Fruit fly (Drosophila melanogaster): ENCODE data around the gene Pvf3.
A peak's percentile ranks its signal among the peaks of the same experiment; 100 is the strongest.

The Pvf3 gene

DNA sequence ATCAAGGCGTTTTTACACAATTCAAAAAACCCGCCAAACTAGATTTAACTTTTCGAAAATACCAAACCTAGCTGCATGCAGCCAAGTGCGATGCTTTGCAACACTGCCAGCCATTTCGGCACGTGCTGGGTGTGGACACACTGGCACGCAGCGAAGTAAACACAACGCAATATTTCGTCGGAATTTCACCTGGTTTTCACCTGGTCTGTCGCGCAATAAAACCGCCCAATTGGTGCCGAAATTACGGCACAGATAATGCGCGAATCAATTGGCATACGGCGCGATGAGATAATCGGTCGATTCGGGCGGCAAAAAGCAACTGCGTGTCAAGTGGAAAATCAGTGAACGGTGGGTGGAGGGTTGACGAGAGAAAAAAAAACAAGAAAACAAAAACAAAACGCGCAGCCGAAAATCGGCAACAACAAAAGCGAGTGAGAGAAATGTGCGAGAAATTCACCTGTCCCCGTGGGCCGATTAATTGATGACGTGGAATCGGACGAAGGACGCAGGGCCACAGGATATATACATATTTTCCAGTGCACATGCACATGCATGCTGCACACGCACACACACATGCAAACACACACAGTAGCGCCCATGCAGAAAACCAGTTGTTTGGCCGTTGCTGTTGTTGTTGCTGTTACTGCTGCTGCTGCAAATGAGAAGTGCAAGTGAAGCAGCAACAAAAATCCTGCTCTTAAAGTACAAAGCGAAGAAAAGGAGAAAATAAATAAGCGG, 101.1 kb downstream of the Pvf3 start, which contains the start of gene Mnn1 (continued):
- TF ChIP-seq CG11902 (GFP tag; optimal IDR thresholded peaks at IDR 0.05) (no peak), CG8632 (GFP tag; optimal IDR thresholded peaks at IDR 0.05) (no peak), CG11762 (GFP tag; optimal IDR thresholded peaks at IDR 0.05; ENCODE audit: insufficient read depth) (no peak), Smox (GFP tag; optimal IDR thresholded peaks at IDR 0.05) (no peak), svp (GFP tag) (no peak), acj6 (GFP tag; optimal IDR thresholded peaks at IDR 0.05) (no peak), CG15336 (GFP tag; IDR thresholded peaks at IDR 0.05) (0 out of 2 replicates have a peak, but pooled peaks have one; percentile 10), CG7368 (GFP tag; optimal IDR thresholded peaks at IDR 0.05) (no peak), Gug (GFP tag; IDR thresholded peaks at IDR 0.05) (no peak), CG6854 (GFP tag; optimal IDR thresholded peaks at IDR 0.05) (no peak), CG16779 (tag; optimal IDR thresholded peaks at IDR 0.05) (no peak), Eip78C (GFP tag) (peak; percentile 76), CG31627 (GFP tag; optimal IDR thresholded peaks at IDR 0.05) (peak; percentile 7), OdsH (GFP tag; optimal IDR thresholded peaks at IDR 0.05) (no peak), net (GFP tag; optimal IDR thresholded peaks at IDR 0.05) (no peak), topi (GFP tag; optimal IDR thresholded peaks at IDR 0.05) (peak; percentile 49), Hr4 (GFP tag; optimal IDR thresholded peaks at IDR 0.05) (no peak), CG8119 (GFP tag; IDR thresholded peaks at IDR 0.05) (peak; percentile 63; the same call in 2 of the 3 replicates), esn (GFP tag; optimal IDR thresholded peaks at IDR 0.05) (peak; percentile 48), CG6276 (GFP tag; optimal IDR thresholded peaks at IDR 0.05) (no peak), CG10669 (GFP tag; optimal IDR thresholded peaks at IDR 0.05) (no peak), pdm3 (GFP tag; optimal IDR thresholded peaks at IDR 0.05) (no peak), salr (GFP tag; optimal IDR thresholded peaks at IDR 0.05) (no peak), CG10631 (GFP tag; optimal IDR thresholded peaks at IDR 0.05) (no peak), Eip75B (GFP tag; optimal IDR thresholded peaks at IDR 0.05) (peak; percentile 24), CG3919 (GFP tag; optimal IDR thresholded peaks at IDR 0.05) (no peak), CG11294 (GFP tag; IDR thresholded peaks at IDR 0.05) (no peak), cyc (GFP tag; optimal IDR thresholded peaks at IDR 0.05) (peak; percentile 23)

DNA sequence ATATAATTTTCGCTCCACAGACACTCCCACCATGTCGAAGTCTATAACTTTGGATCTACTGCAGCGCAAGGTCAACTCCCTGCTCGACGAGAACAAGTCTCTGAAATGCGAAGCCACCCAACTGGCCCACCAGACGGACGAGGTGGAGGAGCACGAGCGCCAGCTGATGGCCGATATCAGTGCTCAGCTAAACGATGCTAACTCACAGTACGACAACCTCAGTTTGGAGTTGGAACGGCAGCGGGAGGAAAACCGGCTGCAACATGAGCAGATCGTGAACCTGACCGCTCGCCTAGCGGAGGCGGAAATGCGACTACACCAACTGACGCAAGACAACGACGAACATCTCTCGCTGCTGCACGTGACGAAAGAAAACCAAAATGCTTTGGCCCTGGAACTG, 105.8 kb downstream of the Pvf3 start:
- TF ChIP-seq achi (GFP tag; optimal IDR thresholded peaks at IDR 0.05) (no peak), Eip78C (GFP tag) (peak; percentile 45)

DNA sequence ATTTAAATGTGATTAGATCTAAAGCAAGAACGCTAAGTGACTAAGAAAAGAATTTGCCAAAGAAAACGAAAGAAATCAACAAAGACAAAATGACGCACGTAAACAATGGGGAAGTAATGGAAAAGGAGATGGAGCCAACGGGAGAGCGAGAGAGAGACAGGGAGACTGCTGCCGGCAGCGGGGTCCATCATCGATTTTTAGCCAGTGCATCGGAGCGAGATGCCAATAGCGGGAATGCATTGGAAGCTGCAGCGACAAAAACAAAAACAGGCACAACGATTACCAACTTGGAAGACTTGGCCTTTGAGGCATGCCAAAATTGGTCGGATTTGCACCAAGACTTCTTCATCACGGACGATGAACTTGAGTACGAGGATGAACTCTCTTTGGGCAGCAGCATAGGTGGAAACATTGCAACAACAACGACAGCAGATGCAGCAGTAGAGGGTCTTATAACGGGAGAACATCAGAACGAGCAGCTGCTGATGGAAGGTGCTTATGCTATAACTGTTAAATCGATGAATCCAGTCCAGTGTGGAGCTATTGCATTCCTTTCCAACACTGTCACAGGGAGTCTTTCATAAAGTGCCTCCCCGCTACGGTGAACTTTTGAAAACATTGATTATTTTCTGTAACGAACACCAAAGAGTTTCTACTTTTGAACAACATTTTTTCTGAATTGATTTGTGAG, 106.9 kb downstream of the Pvf3 start:
- TF ChIP-seq svp (GFP tag) = peak; percentile 20
- TF ChIP-seq Smox (GFP tag; optimal IDR thresholded peaks at IDR 0.05) = no peak
- TF ChIP-seq fd85E (GFP tag; optimal IDR thresholded peaks at IDR 0.05) = no peak
- TF ChIP-seq Eip75B (GFP tag; optimal IDR thresholded peaks at IDR 0.05) = no peak
- no peak for TF ChIP-seq topi (GFP tag; optimal IDR thresholded peaks at IDR 0.05)
- TF ChIP-seq Hr38 (GFP tag; optimal IDR thresholded peaks at IDR 0.05) = no peak
- TF ChIP-seq ss (GFP tag; optimal IDR thresholded peaks at IDR 0.05) = peak in 1 of 2 experiments; percentile 34
- peak; percentile 19 for TF ChIP-seq net (GFP tag; optimal IDR thresholded peaks at IDR 0.05)
- no peak for TF ChIP-seq fkh (GFP tag; optimal IDR thresholded peaks at IDR 0.05)
- TF ChIP-seq Blimp-1 (GFP tag; optimal IDR thresholded peaks at IDR 0.05) = no peak
- peak; percentile 42; the same call in 2 of the 3 replicates for TF ChIP-seq CG6163 (GFP tag; IDR thresholded peaks at IDR 0.05)
- TF ChIP-seq eg (GFP tag; IDR thresholded peaks at IDR 0.05) = no peak
- peak; percentile 30 for TF ChIP-seq Eip78C (GFP tag)
- TF ChIP-seq CG32006 (GFP tag; optimal IDR thresholded peaks at IDR 0.05) = no peak
- TF ChIP-seq Sox14 (GFP tag; optimal IDR thresholded peaks at IDR 0.05) = peak; percentile 21
